In the genomic region with DNA sequence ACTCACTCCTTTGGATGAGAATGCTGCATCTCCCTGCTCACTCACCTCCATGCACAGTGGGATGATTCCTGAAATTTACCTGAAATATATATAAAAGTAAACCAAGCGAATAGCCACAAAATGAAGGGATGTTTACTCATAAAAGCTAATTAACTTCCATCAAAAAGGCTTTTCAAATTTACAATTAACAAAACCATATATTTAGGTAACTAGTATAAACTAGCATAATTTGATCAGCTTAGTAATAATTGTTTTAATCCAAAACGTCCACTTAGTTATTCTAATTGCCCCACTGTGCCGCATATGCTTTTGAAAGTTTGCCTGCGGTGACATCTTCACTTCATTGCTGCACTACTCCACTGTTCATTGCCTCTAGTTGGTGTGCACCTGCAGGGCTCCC, we compare ENCODE assay signal across 1 fruit fly cellular context.
TF ChIP-seq lines count a peak whose summit lies in the region.

No protein-coding gene starts in this region.

TF ChIP-seq in whole organism, embryonic, 481 proteins besides CTCF, POLR2A, EP300 and RAD21 (continued from another document and continues in another):
- TF ChIP-seq Side (GFP tag; optimal IDR thresholded peaks at IDR 0.05; lab: Kevin White, UChicago), result peak; percentile 39
- peak; percentile 70 for TF ChIP-seq Lhr (GFP tag; optimal IDR thresholded peaks at IDR 0.05; lab: Kevin White, UChicago)
- no peak for TF ChIP-seq Neu2 (GFP tag; optimal IDR thresholded peaks at IDR 0.05; lab: Kevin White, UChicago; ENCODE audit: borderline replicate concordance)
- peak; percentile 59 for TF ChIP-seq Camta (GFP tag; optimal IDR thresholded peaks at IDR 0.05; lab: Kevin White, UChicago)
- peak; percentile 76 for TF ChIP-seq CG10209 (GFP tag; optimal IDR thresholded peaks at IDR 0.05; lab: Kevin White, UChicago)
- no peak for TF ChIP-seq cas (GFP tag; IDR thresholded peaks at IDR 0.05; lab: Robert Waterston, UW)
- TF ChIP-seq Blimp-1 (GFP tag; optimal IDR thresholded peaks at IDR 0.05; lab: Kevin White, UChicago), result peak; percentile 89
- peak; percentile 80 for TF ChIP-seq CG2678 (tag; optimal IDR thresholded peaks at IDR 0.05; lab: Kevin White, UChicago)
- TF ChIP-seq pzg (GFP tag; optimal IDR thresholded peaks at IDR 0.05; lab: Kevin White, UChicago), result no peak
- TF ChIP-seq CG15479 (GFP tag; optimal IDR thresholded peaks at IDR 0.05; lab: Kevin White, UChicago), result no peak
- TF ChIP-seq Ada2b (GFP tag; IDR thresholded peaks at IDR 0.05; lab: Robert Waterston, UW), result no peak
- peak; percentile 97 for TF ChIP-seq sens (GFP tag; lab: Kevin White, UChicago)
- no peak for TF ChIP-seq Dref (GFP tag; IDR thresholded peaks at IDR 0.05; lab: Robert Waterston, UW)
- no peak for TF ChIP-seq luna (GFP tag; optimal IDR thresholded peaks at IDR 0.05; lab: Kevin White, UChicago)
- TF ChIP-seq ranshi (GFP tag; IDR thresholded peaks at IDR 0.05; lab: Robert Waterston, UW), result peak; percentile 60; the same call in 1 of the 2 replicates
- TF ChIP-seq CG2202 (tag; optimal IDR thresholded peaks at IDR 0.05; lab: Kevin White, UChicago), result peak; percentile 81
- peak; percentile 52 for TF ChIP-seq ac (GFP tag; optimal IDR thresholded peaks at IDR 0.05; lab: Kevin White, UChicago)
- peak; percentile 51 for TF ChIP-seq CG15011 (GFP tag; optimal IDR thresholded peaks at IDR 0.05; lab: Kevin White, UChicago)
- TF ChIP-seq gem (tag; optimal IDR thresholded peaks at IDR 0.05; lab: Kevin White, UChicago), result peak; percentile 91
- 0 out of 2 replicates have a peak, but pooled peaks have one; percentile 36 for TF ChIP-seq sob (GFP tag; IDR thresholded peaks at IDR 0.05; lab: Robert Waterston, UW)
- TF ChIP-seq CG2199 (GFP tag; IDR thresholded peaks at IDR 0.05; lab: Robert Waterston, UW), result peak; percentile 29; the same call in 1 of the 3 replicates
- peak; percentile 29 for TF ChIP-seq btn (GFP tag; optimal IDR thresholded peaks at IDR 0.05; lab: Kevin White, UChicago)
- peak; percentile 67; the same call in 1 of the 2 replicates for TF ChIP-seq ara (GFP tag; IDR thresholded peaks at IDR 0.05; lab: Robert Waterston, UW)
- TF ChIP-seq CG33213 (GFP tag; optimal IDR thresholded peaks at IDR 0.05; lab: Kevin White, UChicago), result peak; percentile 11
- TF ChIP-seq CG10267 (tag; optimal IDR thresholded peaks at IDR 0.05; lab: Kevin White, UChicago), result peak; percentile 78
- peak; percentile 72 for TF ChIP-seq nom (GFP tag; optimal IDR thresholded peaks at IDR 0.05; lab: Kevin White, UChicago)
- no peak for TF ChIP-seq vfl (GFP tag; optimal IDR thresholded peaks at IDR 0.05; lab: Kevin White, UChicago)
- peak; percentile 79 for TF ChIP-seq Vsx1 (GFP tag; optimal IDR thresholded peaks at IDR 0.05; lab: Kevin White, UChicago)
- TF ChIP-seq CrebB (tag; optimal IDR thresholded peaks at IDR 0.05; lab: Kevin White, UChicago), result no peak
- TF ChIP-seq Hey (tag; optimal IDR thresholded peaks at IDR 0.05; lab: Kevin White, UChicago), result no peak
- TF ChIP-seq pan (optimal IDR thresholded peaks at IDR 0.05; lab: Kevin White, UChicago), result no peak
- peak in 1 of 2 experiments; percentile 63 for TF ChIP-seq pan (GFP tag; optimal IDR thresholded peaks at IDR 0.05 in 1 of 2, IDR thresholded peaks at IDR 0.05 in 1 of 2)
- no peak for TF ChIP-seq CG13624 (GFP tag; optimal IDR thresholded peaks at IDR 0.05; lab: Kevin White, UChicago)
- TF ChIP-seq CG4282 (GFP tag; optimal IDR thresholded peaks at IDR 0.05; lab: Kevin White, UChicago), result peak; percentile 25
- TF ChIP-seq CG1529 (GFP tag; optimal IDR thresholded peaks at IDR 0.05; lab: Kevin White, UChicago), result peak; percentile 83
- TF ChIP-seq CG4328 (GFP tag; optimal IDR thresholded peaks at IDR 0.05; lab: Kevin White, UChicago), result peak; percentile 35
- no peak for TF ChIP-seq dan (GFP tag; IDR thresholded peaks at IDR 0.05; lab: Robert Waterston, UW)
- peak; percentile 44 for TF ChIP-seq NfI (GFP tag; optimal IDR thresholded peaks at IDR 0.05; lab: Kevin White, UChicago)
- TF ChIP-seq tll (GFP tag; optimal IDR thresholded peaks at IDR 0.05; lab: Kevin White, UChicago), result no peak
- peak; percentile 71 for TF ChIP-seq jing (GFP tag; optimal IDR thresholded peaks at IDR 0.05; lab: Kevin White, UChicago)
- peak; percentile 49 for TF ChIP-seq CG10366 (GFP tag; IDR thresholded peaks at IDR 0.05; lab: Robert Waterston, UW)
- TF ChIP-seq CG2712 (tag; optimal IDR thresholded peaks at IDR 0.05; lab: Kevin White, UChicago), result peak; percentile 91
- peak; percentile 51 for TF ChIP-seq tx (GFP tag; optimal IDR thresholded peaks at IDR 0.05; lab: Kevin White, UChicago)
- no peak for TF ChIP-seq CkIIα-i1 (GFP tag; IDR thresholded peaks at IDR 0.05; lab: Robert Waterston, UW)
- peak; percentile 45 for TF ChIP-seq tap (tag; optimal IDR thresholded peaks at IDR 0.05; lab: Kevin White, UChicago)
- no peak for TF ChIP-seq CG7963 (GFP tag; IDR thresholded peaks at IDR 0.05; lab: Robert Waterston, UW; ENCODE audit: partially characterized antibody)
- no peak for TF ChIP-seq Sin3A (optimal IDR thresholded peaks at IDR 0.05; lab: Kevin White, UChicago)
- TF ChIP-seq rib (GFP tag; IDR thresholded peaks at IDR 0.05; lab: Robert Waterston, UW), result no peak
- TF ChIP-seq CG5180 (GFP tag; optimal IDR thresholded peaks at IDR 0.05; lab: Kevin White, UChicago), result peak; percentile 39
- TF ChIP-seq CG7372 (GFP tag; IDR thresholded peaks at IDR 0.05; lab: Robert Waterston, UW), result no peak
- no peak for TF ChIP-seq scrt (GFP tag; optimal IDR thresholded peaks at IDR 0.05; lab: Kevin White, UChicago)
- TF ChIP-seq twi (tag; optimal IDR thresholded peaks at IDR 0.05; lab: Kevin White, UChicago), result peak; percentile 74
- peak; percentile 74 for TF ChIP-seq row (GFP tag; IDR thresholded peaks at IDR 0.05; lab: Robert Waterston, UW)
- no peak for TF ChIP-seq CG2129 (GFP tag; IDR thresholded peaks at IDR 0.05; lab: Robert Waterston, UW; ENCODE audit: partially characterized antibody)
- TF ChIP-seq CG7745 (tag; optimal IDR thresholded peaks at IDR 0.05; lab: Kevin White, UChicago), result no peak
- peak; percentile 67 for TF ChIP-seq bcd (GFP tag; optimal IDR thresholded peaks at IDR 0.05; lab: Kevin White, UChicago)
- peak; percentile 43 for TF ChIP-seq Atf3 (GFP tag; optimal IDR thresholded peaks at IDR 0.05; lab: Kevin White, UChicago)
- no peak for TF ChIP-seq CG15073 (GFP tag; optimal IDR thresholded peaks at IDR 0.05; lab: Kevin White, UChicago)
- TF ChIP-seq Max (GFP tag; optimal IDR thresholded peaks at IDR 0.05; lab: Kevin White, UChicago), result peak; percentile 53
- no peak for TF ChIP-seq her (GFP tag; optimal IDR thresholded peaks at IDR 0.05; lab: Kevin White, UChicago)
- peak; percentile 82 for TF ChIP-seq trem (tag; optimal IDR thresholded peaks at IDR 0.05; lab: Kevin White, UChicago)
- TF ChIP-seq CG10565 (GFP tag; optimal IDR thresholded peaks at IDR 0.05; lab: Kevin White, UChicago), result no peak
- TF ChIP-seq sr (GFP tag; IDR thresholded peaks at IDR 0.05; lab: Robert Waterston, UW), result no peak
- peak; percentile 44; the same call in 1 of the 2 replicates for TF ChIP-seq Nf-YA (GFP tag; IDR thresholded peaks at IDR 0.05; lab: Robert Waterston, UW)
- TF ChIP-seq CG32772 (GFP tag; IDR thresholded peaks at IDR 0.05; lab: Robert Waterston, UW), result peak; percentile 65
- peak; percentile 84 for TF ChIP-seq oc (tag; optimal IDR thresholded peaks at IDR 0.05; lab: Kevin White, UChicago)
- TF ChIP-seq Dip3 (GFP tag; optimal IDR thresholded peaks at IDR 0.05; lab: Kevin White, UChicago), result peak; percentile 25
- TF ChIP-seq CG11398 (GFP tag; optimal IDR thresholded peaks at IDR 0.05; lab: Kevin White, UChicago), result peak; percentile 39
- TF ChIP-seq Bteb2 (GFP tag; optimal IDR thresholded peaks at IDR 0.05; lab: Kevin White, UChicago), result peak; percentile 18
- TF ChIP-seq CG17568 (GFP tag; optimal IDR thresholded peaks at IDR 0.05; lab: Kevin White, UChicago), result peak; percentile 43
- TF ChIP-seq GATAe (GFP tag; conservative IDR thresholded peaks at IDR 0.05; lab: Robert Waterston, UW), result no peak
- peak; percentile 3 for TF ChIP-seq CG13123 (GFP tag; optimal IDR thresholded peaks at IDR 0.05; lab: Kevin White, UChicago)
- peak; percentile 46 for TF ChIP-seq chn (GFP tag; optimal IDR thresholded peaks at IDR 0.05; lab: Kevin White, UChicago)
- TF ChIP-seq CG33557 (GFP tag; optimal IDR thresholded peaks at IDR 0.05; lab: Kevin White, UChicago), result peak; percentile 85
- peak; percentile 55 for TF ChIP-seq gcm2 (GFP tag; optimal IDR thresholded peaks at IDR 0.05; lab: Kevin White, UChicago)
- peak; percentile 76 for TF ChIP-seq CG11723 (GFP tag; optimal IDR thresholded peaks at IDR 0.05; lab: Kevin White, UChicago)
- TF ChIP-seq salm (tag; optimal IDR thresholded peaks at IDR 0.05; lab: Kevin White, UChicago), result peak; percentile 55
- TF ChIP-seq lab (GFP tag; optimal IDR thresholded peaks at IDR 0.05; lab: Kevin White, UChicago), result peak; percentile 51
- no peak for TF ChIP-seq klu (GFP tag; IDR thresholded peaks at IDR 0.05; lab: Robert Waterston, UW)
- TF ChIP-seq CG13775 (GFP tag; optimal IDR thresholded peaks at IDR 0.05; lab: Kevin White, UChicago), result peak; percentile 77
- TF ChIP-seq Antp (GFP tag; optimal IDR thresholded peaks at IDR 0.05; lab: Kevin White, UChicago), result peak; percentile 37
- TF ChIP-seq CG13424 (tag; optimal IDR thresholded peaks at IDR 0.05; lab: Kevin White, UChicago), result peak; percentile 76
- no peak for TF ChIP-seq vnd (GFP tag; IDR thresholded peaks at IDR 0.05; lab: Robert Waterston, UW; ENCODE audit: partially characterized antibody)
- no peak for TF ChIP-seq CG17612 (GFP tag; IDR thresholded peaks at IDR 0.05; lab: Robert Waterston, UW)
- TF ChIP-seq sisA (GFP tag; IDR thresholded peaks at IDR 0.05; lab: Robert Waterston, UW), result peak; percentile 79
- TF ChIP-seq Hmr (GFP tag; optimal IDR thresholded peaks at IDR 0.05; lab: Kevin White, UChicago), result peak; percentile 43
- TF ChIP-seq Dad (GFP tag; optimal IDR thresholded peaks at IDR 0.05; lab: Kevin White, UChicago), result peak; percentile 8
- no peak for TF ChIP-seq crol (GFP tag; IDR thresholded peaks at IDR 0.05; lab: Robert Waterston, UW)
- TF ChIP-seq CG12299 (tag; optimal IDR thresholded peaks at IDR 0.05; lab: Kevin White, UChicago), result peak; percentile 11
- peak; percentile 58; the same call in 1 of the 2 replicates for TF ChIP-seq ap (GFP tag; IDR thresholded peaks at IDR 0.05; lab: Robert Waterston, UW)
- peak; percentile 90 for TF ChIP-seq CG14710 (tag; optimal IDR thresholded peaks at IDR 0.05; lab: Kevin White, UChicago)
- TF ChIP-seq pum (GFP tag; optimal IDR thresholded peaks at IDR 0.05; lab: Kevin White, UChicago), result peak; percentile 32
- no peak for TF ChIP-seq lov (optimal IDR thresholded peaks at IDR 0.05; lab: Kevin White, UChicago)
- TF ChIP-seq lov (GFP tag; IDR thresholded peaks at IDR 0.05; lab: Robert Waterston, UW), result no peak
- TF ChIP-seq CG1603 (tag; optimal IDR thresholded peaks at IDR 0.05; lab: Kevin White, UChicago), result peak; percentile 61
- no peak for TF ChIP-seq Scr (GFP tag; IDR thresholded peaks at IDR 0.05; lab: Robert Waterston, UW; ENCODE audit: partially characterized antibody)
- no peak for TF ChIP-seq CG11085 (GFP tag; IDR thresholded peaks at IDR 0.05; lab: Robert Waterston, UW)
- TF ChIP-seq mirr (GFP tag; optimal IDR thresholded peaks at IDR 0.05; lab: Kevin White, UChicago), result no peak
- TF ChIP-seq CG10543 (GFP tag; optimal IDR thresholded peaks at IDR 0.05; lab: Kevin White, UChicago), result no peak
- TF ChIP-seq esg (GFP tag; conservative IDR thresholded peaks at IDR 0.05; lab: Robert Waterston, UW), result peak; percentile 53
- peak; percentile 85 for TF ChIP-seq CG15601 (tag; optimal IDR thresholded peaks at IDR 0.05; lab: Kevin White, UChicago)
- TF ChIP-seq nau (GFP tag; optimal IDR thresholded peaks at IDR 0.05; lab: Kevin White, UChicago), result peak; percentile 59
- TF ChIP-seq CG4404 (GFP tag; IDR thresholded peaks at IDR 0.05; lab: Robert Waterston, UW), result peak; percentile 51
- no peak for TF ChIP-seq sd (tag; optimal IDR thresholded peaks at IDR 0.05; lab: Kevin White, UChicago)
- TF ChIP-seq CG6272 (GFP tag; IDR thresholded peaks at IDR 0.05; lab: Robert Waterston, UW), result 0 out of 2 replicates have a peak, but pooled peaks have one; percentile 33
- peak; percentile 20 for TF ChIP-seq CG10147 (GFP tag; optimal IDR thresholded peaks at IDR 0.05; lab: Kevin White, UChicago)
- TF ChIP-seq CG12659 (GFP tag; optimal IDR thresholded peaks at IDR 0.05; lab: Kevin White, UChicago), result peak; percentile 61
- TF ChIP-seq Hand (GFP tag; optimal IDR thresholded peaks at IDR 0.05; lab: Kevin White, UChicago), result no peak
- no peak for TF ChIP-seq CG17912 (GFP tag; optimal IDR thresholded peaks at IDR 0.05; lab: Kevin White, UChicago)
- TF ChIP-seq unc-4 (GFP tag; IDR thresholded peaks at IDR 0.05; lab: Robert Waterston, UW; ENCODE audit: partially characterized antibody), result no peak
- no peak for TF ChIP-seq slou (GFP tag; optimal IDR thresholded peaks at IDR 0.05; lab: Kevin White, UChicago)
- TF ChIP-seq CG9817 (tag; optimal IDR thresholded peaks at IDR 0.05; lab: Kevin White, UChicago), result peak; percentile 55
- TF ChIP-seq Ptx1 (GFP tag; IDR thresholded peaks at IDR 0.05; lab: Robert Waterston, UW), result peak; percentile 72
- TF ChIP-seq CG9437 (GFP tag; optimal IDR thresholded peaks at IDR 0.05; lab: Kevin White, UChicago), result peak; percentile 79
- peak; percentile 30 for TF ChIP-seq CG17186 (GFP tag; optimal IDR thresholded peaks at IDR 0.05; lab: Kevin White, UChicago)
- TF ChIP-seq CG9932 (GFP tag; IDR thresholded peaks at IDR 0.05; lab: Robert Waterston, UW), result no peak
- TF ChIP-seq Rfx (GFP tag; IDR thresholded peaks at IDR 0.05; lab: Robert Waterston, UW), result no peak
- TF ChIP-seq CG2116 (GFP tag; optimal IDR thresholded peaks at IDR 0.05; lab: Kevin White, UChicago), result peak; percentile 4
- TF ChIP-seq CG1647 (GFP tag; optimal IDR thresholded peaks at IDR 0.05; lab: Kevin White, UChicago), result peak; percentile 48
- TF ChIP-seq bowl (GFP tag; IDR thresholded peaks at IDR 0.05; lab: Robert Waterston, UW), result no peak
- peak; percentile 66 for TF ChIP-seq CG15269 (tag; optimal IDR thresholded peaks at IDR 0.05; lab: Kevin White, UChicago)
- peak; percentile 66 for TF ChIP-seq E2f1 (GFP tag; IDR thresholded peaks at IDR 0.05; lab: Robert Waterston, UW)
- TF ChIP-seq CG10979 (tag; optimal IDR thresholded peaks at IDR 0.05; lab: Kevin White, UChicago), result peak; percentile 92
- peak; percentile 57 for TF ChIP-seq Atf-2 (GFP tag; optimal IDR thresholded peaks at IDR 0.05; lab: Kevin White, UChicago)
- peak; percentile 32 for TF ChIP-seq CG8281 (tag; optimal IDR thresholded peaks at IDR 0.05; lab: Kevin White, UChicago)
- TF ChIP-seq Nf-YC (tag; optimal IDR thresholded peaks at IDR 0.05; lab: Kevin White, UChicago), result no peak
- TF ChIP-seq CG1024 (GFP tag; IDR thresholded peaks at IDR 0.05; lab: Robert Waterston, UW), result peak; percentile 3; the same call in 1 of the 2 replicates
- peak; percentile 68 for TF ChIP-seq jumu (GFP tag; optimal IDR thresholded peaks at IDR 0.05; lab: Kevin White, UChicago)
